Fruit fly (Drosophila melanogaster) whole organism, embryonic: ENCODE results near the gene CG14851.

Source experiments
- Aef1 ChIP-seq: fragments of 200-800 bp; sonication (Bioruptor generic); IDR thresholded peaks from 3 replicates; pipeline ENCODE4 v1.3.6; 2022; ENCODE audit warnings: missing biosample characterization, missing genetic modification characterization
- BEAF-32 ChIP-seq: fragments of 200-800 bp; sonication (Bioruptor generic); optimal IDR thresholded peaks from 3 replicates; lab custom pipeline; 2017; ENCODE audit warnings: missing biosample characterization, missing genetic modification characterization, mild to moderate bottlenecking, moderate library complexity, missing genetic modification reagents
- Bgb ChIP-seq: fragments of 200-800 bp; sonication (Bioruptor generic); IDR thresholded peaks from 2 replicates; pipeline ENCODE4 v1.3.6; 2022; ENCODE audit warnings: missing biosample characterization, missing genetic modification characterization; ENCODE audit not compliant: partially characterized antibody
- CG10209 ChIP-seq: fragments of 200-800 bp; sonication (Bioruptor generic); optimal IDR thresholded peaks from 3 replicates; lab custom pipeline; 2017; ENCODE audit warnings: missing biosample characterization, mild to moderate bottlenecking, missing genetic modification characterization, missing genetic modification reagents
- CG10565 ChIP-seq: fragments of 200-800 bp; sonication (Bioruptor generic); optimal IDR thresholded peaks from 3 replicates; lab custom pipeline; 2016; ENCODE audit warnings: missing biosample characterization, mild to moderate bottlenecking, missing genetic modification characterization
- CG11504 ChIP-seq: fragments of 200-800 bp; sonication (Bioruptor generic); optimal IDR thresholded peaks from 3 replicates; lab custom pipeline; 2019; ENCODE audit warnings: missing biosample characterization, mild to moderate bottlenecking, missing genetic modification characterization, moderate library complexity
- CG12155 ChIP-seq: fragments of 200-800 bp; sonication (Bioruptor generic); optimal IDR thresholded peaks from 3 replicates; lab custom pipeline; 2016; ENCODE audit warnings: missing biosample characterization, missing genetic modification characterization
- CG12236 ChIP-seq: fragments of 200-800 bp; sonication (Bioruptor generic); optimal IDR thresholded peaks from 2 replicates; lab custom pipeline; 2016; ENCODE audit warnings: missing biosample characterization, missing genetic modification characterization
- CG12391 ChIP-seq: fragments of 200-800 bp; sonication (Bioruptor generic); optimal IDR thresholded peaks from 3 replicates; lab custom pipeline; 2018; ENCODE audit warnings: missing biosample characterization, mild to moderate bottlenecking, missing genetic modification characterization, moderate library complexity
- CG13296 ChIP-seq: fragments of 200-800 bp; sonication (Bioruptor generic); optimal IDR thresholded peaks from 3 replicates; lab custom pipeline; 2018; ENCODE audit warnings: missing biosample characterization, mild to moderate bottlenecking, missing genetic modification characterization
- CG13624 ChIP-seq: fragments of 200-800 bp; sonication (Bioruptor generic); optimal IDR thresholded peaks from 2 replicates; lab custom pipeline; 2016; ENCODE audit warnings: missing biosample characterization, missing genetic modification characterization
- CG14050 ChIP-seq: fragments of 200-800 bp; sonication (Bioruptor generic); IDR thresholded peaks from 3 replicates; pipeline ENCODE4 v1.3.6; 2022; ENCODE audit warnings: missing biosample characterization, missing genetic modification characterization
- CG30403 ChIP-seq: fragments of 200-800 bp; sonication (Bioruptor generic); optimal IDR thresholded peaks from 3 replicates; lab custom pipeline; 2016; ENCODE audit warnings: missing biosample characterization, missing genetic modification characterization
- CG30431 ChIP-seq: fragments of 200-800 bp; sonication (Bioruptor generic); optimal IDR thresholded peaks from 2 replicates; lab custom pipeline; 2017; ENCODE audit warnings: missing biosample characterization, missing genetic modification characterization
- CG34224 ChIP-seq: fragments of 200-800 bp; sonication (Bioruptor generic); IDR thresholded peaks from 3 replicates; pipeline ENCODE4 v1.3.6; 2022; ENCODE audit warnings: missing biosample characterization, missing genetic modification characterization; ENCODE audit not compliant: partially characterized antibody
- CG3847 ChIP-seq: fragments of 200-800 bp; sonication (Bioruptor generic); IDR thresholded peaks from 2 replicates; pipeline ENCODE4 v1.3.6; 2022; ENCODE audit warnings: missing biosample characterization, missing genetic modification characterization
- CG4328 ChIP-seq: fragments of 200-800 bp; sonication (Bioruptor generic); optimal IDR thresholded peaks from 3 replicates; lab custom pipeline; 2017; ENCODE audit warnings: missing biosample characterization, missing genetic modification reagents, missing genetic modification characterization
- CG7556 ChIP-seq: fragments of 200-800 bp; sonication (Bioruptor generic); optimal IDR thresholded peaks from 2 replicates; lab custom pipeline; 2017; ENCODE audit warnings: missing biosample characterization, mild to moderate bottlenecking, missing genetic modification characterization
- CG7928 ChIP-seq: fragments of 200-800 bp; sonication (Bioruptor generic); optimal IDR thresholded peaks from 2 replicates; lab custom pipeline; 2017; ENCODE audit warnings: missing biosample characterization, mild to moderate bottlenecking, missing genetic modification characterization
- CG8359 ChIP-seq: fragments of 200-800 bp; sonication (Bioruptor generic); optimal IDR thresholded peaks from 2 replicates; lab custom pipeline; 2017; ENCODE audit warnings: missing biosample characterization, mild to moderate bottlenecking, missing genetic modification characterization, borderline replicate concordance
- CG8944 ChIP-seq: fragments of 200-800 bp; sonication (Bioruptor generic); optimal IDR thresholded peaks from 3 replicates; lab custom pipeline; 2016; ENCODE audit warnings: missing biosample characterization, missing genetic modification characterization
- CG9609 ChIP-seq: fragments of 200-800 bp; sonication (Bioruptor generic); optimal IDR thresholded peaks from 3 replicates; lab custom pipeline; 2016; ENCODE audit warnings: missing biosample characterization, missing genetic modification characterization
- Chrac-16 ChIP-seq: fragments of 200-800 bp; sonication (Bioruptor generic); optimal IDR thresholded peaks from 3 replicates; lab custom pipeline; 2016; ENCODE audit warnings: missing biosample characterization, missing genetic modification characterization
- Doc2 ChIP-seq: fragments of 200-800 bp; sonication (Bioruptor generic); IDR thresholded peaks from 2 replicates; pipeline ENCODE4 v1.3.6; 2022; ENCODE audit warnings: missing biosample characterization, missing genetic modification characterization
- Dp ChIP-seq: fragments of 200-800 bp; sonication (Bioruptor generic); optimal IDR thresholded peaks from 2 replicates; lab custom pipeline; 2018; ENCODE audit warnings: missing biosample characterization, mild to moderate bottlenecking, missing genetic modification characterization, moderate library complexity
- HLHmδ ChIP-seq: fragments of 200-800 bp; sonication (Bioruptor generic); optimal IDR thresholded peaks from 2 replicates; lab custom pipeline; 2018; ENCODE audit warnings: missing biosample characterization, mild to moderate bottlenecking, missing genetic modification characterization, moderate library complexity
- Hr78 ChIP-seq, 2 experiments: fragments of 200-800 bp in 1 of 2; fragments of >200 bp in 1 of 2; sonication (Bioruptor generic) in 1 of 2; optimal IDR thresholded peaks; 2 replicates each; lab custom pipeline; 2017 to 2019; ENCODE audit warnings: missing biosample characterization in 2 of 2, missing genetic modification characterization in 2 of 2, mild to moderate bottlenecking in 1 of 2, moderate library complexity in 1 of 2
- Lim3 ChIP-seq: fragments of 200-800 bp; sonication (Bioruptor generic); IDR thresholded peaks from 2 replicates; pipeline ENCODE4 v1.3.6; 2022; ENCODE audit warnings: missing biosample characterization, missing genetic modification characterization
- Myb ChIP-seq: fragments of 200-800 bp; sonication (Bioruptor generic); optimal IDR thresholded peaks from 2 replicates; lab custom pipeline; 2016; ENCODE audit warnings: missing biosample characterization, missing genetic modification characterization
- NC2α ChIP-seq: fragments of 200-800 bp; sonication (Bioruptor generic); optimal IDR thresholded peaks from 2 replicates; lab custom pipeline; 2016; ENCODE audit warnings: missing biosample characterization, missing genetic modification characterization
- Oaz ChIP-seq: fragments of 200-800 bp; sonication (Bioruptor generic); IDR thresholded peaks from 2 replicates; pipeline ENCODE4 v1.3.6; 2022; ENCODE audit warnings: missing biosample characterization, missing genetic modification characterization
- Xbp1 ChIP-seq: fragments of 200-800 bp; sonication (Bioruptor generic); optimal IDR thresholded peaks from 3 replicates; lab custom pipeline; 2016; ENCODE audit warnings: missing biosample characterization, mild to moderate bottlenecking, missing genetic modification characterization
- az2 ChIP-seq: fragments of 200-800 bp; sonication (Bioruptor generic); optimal IDR thresholded peaks from 3 replicates; lab custom pipeline; 2016; ENCODE audit warnings: missing biosample characterization, missing genetic modification characterization
- hb ChIP-seq: fragments of 200-800 bp; sonication (Bioruptor generic); IDR thresholded peaks from 3 replicates; pipeline ENCODE4 v1.3.6; 2022; ENCODE audit warnings: missing biosample characterization, missing genetic modification characterization; ENCODE audit not compliant: partially characterized antibody
- ind ChIP-seq: fragments of 200-800 bp; sonication (Bioruptor generic); optimal IDR thresholded peaks from 3 replicates; lab custom pipeline; 2016; ENCODE audit warnings: missing biosample characterization, missing genetic modification characterization
- jumu ChIP-seq: fragments of 200-800 bp; sonication (Bioruptor generic); optimal IDR thresholded peaks from 3 replicates; lab custom pipeline; 2016; ENCODE audit warnings: missing biosample characterization, missing genetic modification characterization
- ken ChIP-seq: fragments of 200-800 bp; sonication (Bioruptor generic); IDR thresholded peaks from 3 replicates; pipeline ENCODE4 v1.3.6; 2022; ENCODE audit warnings: missing biosample characterization, missing genetic modification characterization
- kni ChIP-seq: fragments of 200-800 bp; sonication (Bioruptor generic); optimal IDR thresholded peaks from 3 replicates; lab custom pipeline; 2017; ENCODE audit warnings: mild to moderate bottlenecking, missing biosample characterization, missing genetic modification reagents, missing genetic modification characterization
- lbe ChIP-seq: fragments of 200-800 bp; sonication (Bioruptor generic); optimal IDR thresholded peaks from 2 replicates; lab custom pipeline; 2016; ENCODE audit warnings: missing biosample characterization, mild to moderate bottlenecking, missing genetic modification characterization
- mirr ChIP-seq: fragments of 200-800 bp; sonication (Bioruptor generic); optimal IDR thresholded peaks from 3 replicates; lab custom pipeline; 2018; ENCODE audit warnings: missing biosample characterization, mild to moderate bottlenecking, missing genetic modification characterization
- mld ChIP-seq: fragments of 200-800 bp; sonication (Bioruptor generic); IDR thresholded peaks from 3 replicates; pipeline ENCODE4 v1.3.6; 2022; ENCODE audit warnings: missing biosample characterization, missing genetic modification characterization; ENCODE audit not compliant: partially characterized antibody
- phol ChIP-seq: fragments of 200-800 bp; sonication (Bioruptor generic); optimal IDR thresholded peaks from 3 replicates; lab custom pipeline; 2018; ENCODE audit warnings: missing biosample characterization, mild to moderate bottlenecking, missing genetic modification characterization, moderate library complexity
- ro ChIP-seq: fragments of 200-800 bp; sonication (Bioruptor generic); IDR thresholded peaks from 2 replicates; pipeline ENCODE4 v1.3.6; 2022; ENCODE audit warnings: missing biosample characterization, missing genetic modification characterization
- row ChIP-seq: fragments of 200-800 bp; sonication (Bioruptor generic); IDR thresholded peaks from 3 replicates; pipeline ENCODE4 v1.3.6; 2022; ENCODE audit warnings: missing biosample characterization, missing genetic modification characterization
- seq ChIP-seq: fragments of 200-800 bp; sonication (Bioruptor generic); IDR thresholded peaks from 2 replicates; pipeline ENCODE4 v1.3.6; 2022; ENCODE audit warnings: missing biosample characterization, missing genetic modification characterization
- sqz ChIP-seq: fragments of 200-800 bp; sonication (Bioruptor generic); optimal IDR thresholded peaks from 3 replicates; lab custom pipeline; 2018; ENCODE audit warnings: missing biosample characterization, mild to moderate bottlenecking, missing genetic modification characterization
- ssp ChIP-seq: fragments of 200-800 bp; sonication (Bioruptor generic); IDR thresholded peaks from 2 replicates; pipeline ENCODE4 v1.3.6; 2022; ENCODE audit warnings: missing biosample characterization, missing genetic modification characterization
- tap ChIP-seq: fragments of 200-800 bp; optimal IDR thresholded peaks from 3 replicates; lab custom pipeline; 2019; ENCODE audit warnings: missing biosample characterization, mild to moderate bottlenecking, missing genetic modification characterization, moderate library complexity
- ttk ChIP-seq: fragments of 200-800 bp; sonication (Bioruptor generic); IDR thresholded peaks from 2 replicates; pipeline ENCODE4 v2.1.2; 2022; ENCODE audit warnings: missing biosample characterization, missing genetic modification characterization
- vnd ChIP-seq: fragments of 200-800 bp; sonication (Bioruptor generic); IDR thresholded peaks from 3 replicates; pipeline ENCODE4 v1.3.6; 2022; ENCODE audit warnings: missing biosample characterization, missing genetic modification characterization; ENCODE audit not compliant: partially characterized antibody

The CG14851 gene

DNA sequence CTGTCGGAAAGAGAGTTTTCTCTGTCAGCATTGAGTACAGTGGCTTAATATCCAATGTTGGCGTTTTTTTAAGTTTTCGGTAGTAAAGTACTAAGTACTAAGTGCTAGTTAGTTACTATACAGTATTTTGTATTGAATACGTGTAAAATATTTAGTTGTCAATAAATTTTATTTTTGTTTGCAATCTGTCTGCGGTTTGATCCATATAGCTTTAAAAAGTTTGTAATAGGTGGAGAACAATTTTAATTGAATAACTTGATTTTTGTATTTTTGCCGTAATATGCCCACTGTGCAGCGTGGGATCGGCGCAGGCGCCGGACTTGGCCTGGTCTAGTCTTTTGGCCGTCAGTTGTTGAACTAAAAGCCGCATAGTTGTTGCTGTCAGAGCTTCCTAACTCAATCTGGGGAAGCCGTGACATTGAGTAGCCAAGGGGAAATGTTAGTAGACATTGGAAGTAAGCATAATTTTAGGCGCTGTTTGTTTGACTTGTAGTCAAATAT, 3.7 kb upstream of the CG14851 start (continued):
- peak; percentile 97 for TF ChIP-seq CG7556 (GFP tag; lab: Kevin White, UChicago)
- TF ChIP-seq CG7928 (GFP tag; lab: Kevin White, UChicago), result peak; percentile 73
- peak; percentile 92 for TF ChIP-seq CG10209 (GFP tag; lab: Kevin White, UChicago)
- peak; percentile 84 for TF ChIP-seq CG12155
- peak; percentile 64; the same call in 1 of the 2 replicates for TF ChIP-seq Doc2 (GFP tag; lab: Robert Waterston, UW)
- peak; percentile 78 for TF ChIP-seq CG30431 (GFP tag; lab: Kevin White, UChicago)
- peak; percentile 84 for TF ChIP-seq Oaz (GFP tag; lab: Robert Waterston, UW)
- peak; percentile 95 for TF ChIP-seq phol (tag; lab: Kevin White, UChicago)
- TF ChIP-seq CG14050 (GFP tag; lab: Robert Waterston, UW), result peak; percentile 86
- peak; percentile 80 for TF ChIP-seq Myb (GFP tag; lab: Kevin White, UChicago)
- peak; percentile 81 for TF ChIP-seq CG3847 (GFP tag; lab: Robert Waterston, UW)
- TF ChIP-seq hb (GFP tag; lab: Robert Waterston, UW), result no peak
- peak; percentile 68 for TF ChIP-seq kni (GFP tag; lab: Kevin White, UChicago)
- peak; percentile 82 for TF ChIP-seq Aef1 (GFP tag; lab: Robert Waterston, UW)
- TF ChIP-seq sqz, result peak; percentile 80
- peak; percentile 94 for TF ChIP-seq CG30403 (GFP tag; lab: Kevin White, UChicago)
- TF ChIP-seq mld (GFP tag; lab: Robert Waterston, UW), result no peak
- TF ChIP-seq ttk, result peak; percentile 85; the same call in 1 of the 2 replicates
- peak; percentile 86 for TF ChIP-seq tap (tag; lab: Kevin White, UChicago)
- no peak for TF ChIP-seq CG34224 (GFP tag; lab: Robert Waterston, UW)
- TF ChIP-seq Lim3 (GFP tag; lab: Robert Waterston, UW), result peak; percentile 64
- peak; percentile 92 for TF ChIP-seq CG13624
- TF ChIP-seq CG11504 (tag; lab: Kevin White, UChicago), result peak; percentile 96
- TF ChIP-seq ssp, result peak; percentile 74
- TF ChIP-seq ind (GFP tag; lab: Kevin White, UChicago), result peak; percentile 85
- no peak for TF ChIP-seq HLHmδ (GFP tag; lab: Kevin White, UChicago)
- peak; percentile 84 for TF ChIP-seq az2 (GFP tag; lab: Kevin White, UChicago)
- peak; percentile 90 for TF ChIP-seq row (GFP tag; lab: Robert Waterston, UW)
- no peak for TF ChIP-seq Dp (GFP tag; lab: Kevin White, UChicago)
- TF ChIP-seq NC2α (GFP tag; lab: Kevin White, UChicago), result peak; percentile 69
- TF ChIP-seq CG8944, result peak; percentile 76
- TF ChIP-seq vnd, result no peak
- peak; percentile 93 for TF ChIP-seq CG12391 (tag; lab: Kevin White, UChicago)
- TF ChIP-seq ro (GFP tag; lab: Robert Waterston, UW), result peak; percentile 54; the same call in 1 of the 2 replicates
- TF ChIP-seq Hr78 (GFP tag; optimal IDR thresholded peaks at IDR 0.05; lab: Kevin White, UChicago), result peak in 1 of 2 experiments; percentile 84
- peak; percentile 82 for TF ChIP-seq CG12236 (GFP tag; lab: Kevin White, UChicago)
- peak; percentile 89 for TF ChIP-seq seq
- no peak for TF ChIP-seq BEAF-32 (GFP tag; lab: Kevin White, UChicago)
- peak; percentile 95 for TF ChIP-seq CG13296
- TF ChIP-seq mirr (GFP tag; lab: Kevin White, UChicago), result peak; percentile 64
- TF ChIP-seq ken (GFP tag; lab: Robert Waterston, UW), result peak; percentile 90
- TF ChIP-seq jumu, result peak; percentile 88
- peak; percentile 90 for TF ChIP-seq Xbp1 (GFP tag; lab: Kevin White, UChicago)
- TF ChIP-seq CG9609, result peak; percentile 87
- TF ChIP-seq lbe, result no peak
- peak; percentile 52 for TF ChIP-seq CG10565 (GFP tag; lab: Kevin White, UChicago)
- peak; percentile 82 for TF ChIP-seq CG8359 (GFP tag; lab: Kevin White, UChicago)
- TF ChIP-seq CG4328 (GFP tag; lab: Kevin White, UChicago), result peak; percentile 90
- TF ChIP-seq Chrac-16 (GFP tag; lab: Kevin White, UChicago), result peak; percentile 87
- TF ChIP-seq Bgb (GFP tag; lab: Robert Waterston, UW), result peak; percentile 9; the same call in 1 of the 2 replicates
